Worm (Caenorhabditis elegans) whole organism, mixed stage, embryonic: ENCODE results near the gene C01G12.7.

Experiments
- blmp-1 ChIP-seq: fragments of 150-350 bp; optimal IDR thresholded peaks from 2 replicates; lab custom pipeline; 2014; ENCODE audit warnings: missing biosample characterization, missing genetic modification characterization
- cnd-1 ChIP-seq: fragments of 200-800 bp; sonication (Bioruptor generic); optimal IDR thresholded peaks from 2 replicates; lab custom pipeline; 2018; ENCODE audit warnings: mild to moderate bottlenecking, missing genetic modification characterization, missing compliant biosample characterization
- unc-62 ChIP-seq: fragments of 150-350 bp; optimal IDR thresholded peaks from 2 replicates; lab custom pipeline; 2014; ENCODE audit warnings: missing biosample characterization, missing genetic modification reagents, missing genetic modification characterization

DNA sequence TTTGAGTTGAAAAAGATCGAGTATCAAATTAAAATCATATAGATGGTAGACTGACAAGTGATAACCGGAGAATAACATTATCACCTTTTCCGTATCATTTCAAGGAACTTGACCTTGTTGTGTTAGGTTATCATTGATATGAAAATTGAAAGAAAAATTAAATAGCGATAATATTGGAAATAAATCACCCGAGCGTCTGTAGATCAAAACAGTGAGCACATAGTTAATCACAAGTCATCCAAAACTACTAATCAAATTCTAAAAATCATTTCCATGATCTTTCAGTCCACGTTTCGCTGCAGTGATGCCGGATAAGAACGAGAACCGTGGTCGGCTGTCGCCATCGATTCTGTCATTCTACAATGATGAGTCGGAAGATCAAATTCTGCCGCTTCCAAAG, 28.1 kb upstream of the C01G12.7 start:
- no peak for TF ChIP-seq blmp-1
- no peak for TF ChIP-seq cnd-1 (tag; lab: Kevin White, UChicago)
- TF ChIP-seq unc-62 (GFP tag; lab: Kevin White, UChicago): no peak
